Fruit fly (Drosophila melanogaster): Measurements from ENCODE around the gene nht.

Gene nht

DNA sequence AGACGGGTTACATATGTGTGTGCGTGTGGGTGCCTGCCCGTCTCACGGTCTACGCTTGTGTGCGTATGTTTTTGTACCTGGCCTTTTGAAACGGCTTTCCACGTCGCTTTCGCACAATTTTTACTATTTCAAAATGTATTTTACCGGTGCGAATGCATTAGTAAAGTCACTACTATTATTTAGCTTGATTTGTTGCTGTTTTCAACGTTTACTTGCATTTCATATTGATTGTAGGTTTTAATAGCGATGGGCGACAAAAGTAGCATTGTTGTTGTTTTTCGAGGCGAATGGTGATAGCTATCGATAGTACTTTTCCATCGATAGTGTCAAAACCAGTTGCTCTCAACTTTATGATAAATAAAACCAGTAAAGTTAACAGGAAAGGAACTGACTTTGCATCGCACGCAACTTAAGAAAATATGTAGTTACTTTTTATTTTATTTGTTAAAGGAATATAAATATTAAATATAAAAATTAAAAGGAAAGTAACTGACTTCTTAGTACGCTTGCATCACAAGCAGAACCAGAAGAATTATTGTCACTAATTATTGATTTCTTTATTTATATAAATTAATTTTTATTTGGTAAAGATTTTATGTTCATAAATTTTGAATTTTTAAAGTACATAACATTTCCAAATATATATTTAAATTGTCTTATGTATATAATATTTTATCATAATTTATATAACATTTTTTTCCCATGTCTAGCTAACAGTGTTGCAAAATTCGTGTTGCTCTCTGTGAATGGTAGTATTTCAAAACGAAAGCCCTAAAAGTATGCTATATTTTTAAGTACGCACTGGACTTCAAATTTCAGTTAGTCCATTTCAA is 46.7 kb downstream of the nht start, which contains the start of gene Cul3 (continued):
- TF ChIP-seq exex (tag; optimal IDR thresholded peaks at IDR 0.05), result no peak
- no peak for TF ChIP-seq C15 (GFP tag; IDR thresholded peaks at IDR 0.05)
- no peak for TF ChIP-seq Meics (GFP tag; optimal IDR thresholded peaks at IDR 0.05)
- TF ChIP-seq tna (GFP tag; IDR thresholded peaks at IDR 0.05; ENCODE audit: partially characterized antibody), result peak; percentile 36; the same call in 1 of the 2 replicates
- no peak for TF ChIP-seq Hmx (GFP tag; optimal IDR thresholded peaks at IDR 0.05)
- no peak for TF ChIP-seq usp (GFP tag; optimal IDR thresholded peaks at IDR 0.05)
- TF ChIP-seq YL-1 (GFP tag; optimal IDR thresholded peaks at IDR 0.05), result no peak
- peak; percentile 85 for TF ChIP-seq Scr (GFP tag; IDR thresholded peaks at IDR 0.05; ENCODE audit: partially characterized antibody)
- TF ChIP-seq Hmr (GFP tag; optimal IDR thresholded peaks at IDR 0.05), result no peak
- TF ChIP-seq CG30020 (tag; optimal IDR thresholded peaks at IDR 0.05), result peak; percentile 41
- no peak for TF ChIP-seq CG17568 (GFP tag; optimal IDR thresholded peaks at IDR 0.05)
- no peak for TF ChIP-seq CG18599 (GFP tag; optimal IDR thresholded peaks at IDR 0.05)
- TF ChIP-seq Chrac-16 (GFP tag; optimal IDR thresholded peaks at IDR 0.05), result no peak
- TF ChIP-seq sens (GFP tag), result peak; percentile 82
- TF ChIP-seq mld (GFP tag; IDR thresholded peaks at IDR 0.05; ENCODE audit: partially characterized antibody), result peak; percentile 68
- TF ChIP-seq ap (GFP tag; IDR thresholded peaks at IDR 0.05), result no peak
- TF ChIP-seq Kr (GFP tag; optimal IDR thresholded peaks at IDR 0.05), result no peak
- peak; percentile 72 for TF ChIP-seq Med (GFP tag)
- TF ChIP-seq gcm2 (GFP tag; optimal IDR thresholded peaks at IDR 0.05), result no peak
- no peak for TF ChIP-seq CG10654 (GFP tag; optimal IDR thresholded peaks at IDR 0.05)
- TF ChIP-seq seq (GFP tag; IDR thresholded peaks at IDR 0.05), result no peak
- no peak for TF ChIP-seq CG12071 (GFP tag; optimal IDR thresholded peaks at IDR 0.05)
- no peak for TF ChIP-seq CG16863 (GFP tag; optimal IDR thresholded peaks at IDR 0.05)
- peak; percentile 14; the same call in 1 of the 2 replicates for TF ChIP-seq onecut (GFP tag; IDR thresholded peaks at IDR 0.05)
- no peak for TF ChIP-seq NC2β (GFP tag; optimal IDR thresholded peaks at IDR 0.05)
- no peak for TF ChIP-seq Xbp1 (GFP tag; optimal IDR thresholded peaks at IDR 0.05)
- TF ChIP-seq br (optimal IDR thresholded peaks at IDR 0.05), result no peak
- TF ChIP-seq Sin3A (optimal IDR thresholded peaks at IDR 0.05), result peak; percentile 24
- no peak for TF ChIP-seq jing (GFP tag; optimal IDR thresholded peaks at IDR 0.05)
- TF ChIP-seq prd (optimal IDR thresholded peaks at IDR 0.05), result no peak
- TF ChIP-seq prd (GFP tag; IDR thresholded peaks at IDR 0.05), result no peak
- no peak for TF ChIP-seq CG10431 (GFP tag; optimal IDR thresholded peaks at IDR 0.05)
- TF ChIP-seq slp2 (GFP tag; optimal IDR thresholded peaks at IDR 0.05), result no peak
- no peak for TF ChIP-seq Lim3 (GFP tag; IDR thresholded peaks at IDR 0.05)
- TF ChIP-seq CG10321 (GFP tag; IDR thresholded peaks at IDR 0.05), result no peak
- TF ChIP-seq dimm (GFP tag; IDR thresholded peaks at IDR 0.05), result no peak
- no peak for TF ChIP-seq Oaz (GFP tag; IDR thresholded peaks at IDR 0.05)
- no peak for TF ChIP-seq CG9609 (GFP tag; optimal IDR thresholded peaks at IDR 0.05)
- TF ChIP-seq Dfd (GFP tag; optimal IDR thresholded peaks at IDR 0.05), result no peak
- TF ChIP-seq emc (GFP tag; optimal IDR thresholded peaks at IDR 0.05), result no peak
- TF ChIP-seq z (GFP tag; IDR thresholded peaks at IDR 0.05), result no peak
- peak; percentile 87 for TF ChIP-seq CG10267 (tag; optimal IDR thresholded peaks at IDR 0.05)

dm6 chr2L:15271336-15271735 is 47.4 kb downstream of the nht start:
- no peak for TF ChIP-seq abd-A (tag; optimal IDR thresholded peaks at IDR 0.05)
- no peak for TF ChIP-seq Hmx (GFP tag; optimal IDR thresholded peaks at IDR 0.05)
- TF ChIP-seq Aef1 (GFP tag; IDR thresholded peaks at IDR 0.05), result no peak
- TF ChIP-seq HLHmδ (GFP tag; optimal IDR thresholded peaks at IDR 0.05), result no peak
- no peak for TF ChIP-seq sima (GFP tag; optimal IDR thresholded peaks at IDR 0.05)
- peak; percentile 21 for TF ChIP-seq CG15479 (GFP tag; optimal IDR thresholded peaks at IDR 0.05)
- no peak for TF ChIP-seq Eip74EF (GFP tag; optimal IDR thresholded peaks at IDR 0.05)
- peak; percentile 41 for TF ChIP-seq Med (GFP tag)
- TF ChIP-seq Myb (GFP tag; optimal IDR thresholded peaks at IDR 0.05), result no peak
- no peak for TF ChIP-seq Blimp-1 (GFP tag; optimal IDR thresholded peaks at IDR 0.05)
- TF ChIP-seq nom (GFP tag; optimal IDR thresholded peaks at IDR 0.05), result peak; percentile 8
- no peak for TF ChIP-seq vfl (GFP tag; optimal IDR thresholded peaks at IDR 0.05)
- TF ChIP-seq Awh (GFP tag; IDR thresholded peaks at IDR 0.05), result 0 out of 2 replicates have a peak, but pooled peaks have one; percentile 16

Data from whole organism, embryonic.